Worm (Caenorhabditis elegans) whole organism, young adult: ENCODE measurements around the gene attf-5.

Experiments used
- B0035.1 ChIP-seq: sonication (generic microtip); optimal IDR thresholded peaks from 2 replicates; lab custom pipeline; 2016; ENCODE audit warnings: missing genetic modification characterization, mild to moderate bottlenecking, missing compliant biosample characterization, missing genotype, missing genetic modification reagents
- B0261.1 ChIP-seq: sonication (generic microtip); optimal IDR thresholded peaks from 2 replicates; lab custom pipeline; 2016; ENCODE audit warnings: mild to moderate bottlenecking, missing genetic modification characterization, moderate library complexity, missing compliant biosample characterization
- C06A6.2 ChIP-seq: fragments of 200-800 bp; sonication (Bioruptor generic); conservative IDR thresholded peaks from 2 replicates; pipeline ENCODE4 v1.3.6; 2022; ENCODE audit warnings: missing genetic modification characterization, missing compliant biosample characterization
- C17E4.6 ChIP-seq: fragments of 200-800 bp; sonication (Bioruptor generic); IDR thresholded peaks from 2 replicates; pipeline ENCODE4 v1.3.6; 2022; ENCODE audit warnings: missing genetic modification reagents, missing genetic modification characterization, missing compliant biosample characterization
- F22D6.2 ChIP-seq: sonication (generic microtip); optimal IDR thresholded peaks from 2 replicates; lab custom pipeline; 2016; ENCODE audit warnings: mild to moderate bottlenecking, missing genetic modification characterization, missing compliant biosample characterization
- F33H1.4 ChIP-seq: fragments of 200-800 bp; sonication (Bioruptor generic); IDR thresholded peaks from 2 replicates; pipeline ENCODE4 v1.3.6; 2022; ENCODE audit warnings: missing genetic modification reagents, missing genetic modification characterization, missing compliant biosample characterization
- F39B2.1 ChIP-seq: fragments of 200-800 bp; sonication (Bioruptor generic); IDR thresholded peaks from 2 replicates; pipeline ENCODE4 v1.3.6; 2022; ENCODE audit warnings: missing genetic modification reagents, missing genetic modification characterization, missing compliant biosample characterization
- K11D2.4 ChIP-seq: fragments of 200-800 bp; sonication (Bioruptor generic); IDR thresholded peaks from 2 replicates; pipeline ENCODE4 v1.3.6; 2022; ENCODE audit warnings: missing genetic modification reagents, missing genetic modification characterization, missing compliant biosample characterization
- K12H6.12 ChIP-seq: fragments of 200-800 bp; sonication (Bioruptor generic); optimal IDR thresholded peaks from 2 replicates; lab custom pipeline; 2018; ENCODE audit warnings: mild to moderate bottlenecking, missing genetic modification characterization, missing compliant biosample characterization
- Y53F4B.3 ChIP-seq: fragments of 200-800 bp; sonication (Bioruptor generic); IDR thresholded peaks from 2 replicates; pipeline ENCODE4 v1.3.6; 2022; ENCODE audit warnings: missing genetic modification reagents, missing genetic modification characterization, missing compliant biosample characterization
- Y95B8A.8 ChIP-seq: fragments of 200-800 bp; sonication (Bioruptor generic); IDR thresholded peaks from 2 replicates; pipeline ENCODE4 v1.3.6; 2022; ENCODE audit warnings: missing genetic modification reagents, missing genetic modification characterization, missing compliant biosample characterization
- akir-1 ChIP-seq: fragments of 200-800 bp; sonication (Bioruptor generic); optimal IDR thresholded peaks from 2 replicates; lab custom pipeline; 2018; ENCODE audit warnings: mild to moderate bottlenecking, missing genetic modification characterization, moderate library complexity, missing compliant biosample characterization
- ama-1 ChIP-seq, 3 experiments: fragments of 150-350 bp in 1 of 3; sonication (generic microtip) in 2 of 3; optimal IDR thresholded peaks; 2 replicates each; lab custom pipeline; 2014 to 2018; ENCODE audit warnings: missing biosample characterization in 2 of 3, missing genetic modification characterization in 2 of 3, missing genetic modification reagents in 2 of 3
- aptf-2 ChIP-seq: fragments of 200-800 bp; sonication (Bioruptor generic); conservative IDR thresholded peaks from 2 replicates; pipeline ENCODE4 v1.3.6; 2022; ENCODE audit warnings: missing genetic modification reagents, missing genetic modification characterization, missing compliant biosample characterization
- athp-1 ChIP-seq: sonication (generic microtip); optimal IDR thresholded peaks from 2 replicates; lab custom pipeline; 2017; ENCODE audit warnings: mild to moderate bottlenecking, missing genetic modification characterization, missing compliant biosample characterization
- attf-3 ChIP-seq: fragments of 200-800 bp; sonication (Bioruptor generic); conservative IDR thresholded peaks from 2 replicates; pipeline ENCODE4 v1.3.6; 2022; ENCODE audit warnings: missing genetic modification reagents, missing genetic modification characterization, missing compliant biosample characterization
- attf-5 ChIP-seq: fragments of 200-800 bp; sonication (Bioruptor generic); optimal IDR thresholded peaks from 2 replicates; lab custom pipeline; 2018; ENCODE audit warnings: mild to moderate bottlenecking, missing genetic modification characterization, missing compliant biosample characterization
- cebp-1 ChIP-seq, 2 experiments: fragments of 200-800 bp in 1 of 2; sonication (Bioruptor generic) in 1 of 2; sonication (generic microtip) in 1 of 2; IDR thresholded peaks in 1 of 2; optimal IDR thresholded peaks in 1 of 2; 2 replicates each; pipeline versions ENCODE4 v1.3.6 to Lab custom; 2017 to 2022; ENCODE audit warnings: missing compliant biosample characterization in 2 of 2, missing genetic modification characterization in 2 of 2, mild to moderate bottlenecking in 1 of 2, missing genetic modification reagents in 1 of 2, moderate library complexity in 1 of 2
- ceh-27 ChIP-seq: fragments of 200-800 bp; sonication (Bioruptor generic); optimal IDR thresholded peaks from 2 replicates; lab custom pipeline; 2018; ENCODE audit warnings: mild to moderate bottlenecking, missing genetic modification characterization, moderate library complexity, missing compliant biosample characterization
- ceh-91 ChIP-seq: fragments of 200-800 bp; sonication (Bioruptor generic); IDR thresholded peaks from 2 replicates; pipeline ENCODE4 v1.3.6; 2022; ENCODE audit warnings: missing genetic modification reagents, missing genetic modification characterization, missing compliant biosample characterization
- dox-1 ChIP-seq: fragments of 200-800 bp; sonication (Bioruptor generic); IDR thresholded peaks from 2 replicates; pipeline ENCODE4 v1.3.6; 2022; ENCODE audit warnings: missing genetic modification reagents, missing genetic modification characterization, missing compliant biosample characterization
- egl-44 ChIP-seq: fragments of 200-800 bp; sonication (Bioruptor generic); IDR thresholded peaks from 2 replicates; pipeline ENCODE4 v1.3.6; 2022; ENCODE audit warnings: missing genetic modification reagents, missing genetic modification characterization, missing compliant biosample characterization
- egrh-3 ChIP-seq: fragments of 200-800 bp; sonication (Bioruptor generic); IDR thresholded peaks from 2 replicates; pipeline ENCODE4 v1.3.6; 2022; ENCODE audit warnings: missing genetic modification reagents, missing genetic modification characterization, missing compliant biosample characterization
- ekl-4 ChIP-seq: fragments of 200-800 bp; sonication (Bioruptor generic); IDR thresholded peaks from 2 replicates; pipeline ENCODE4 v1.3.6; 2022; ENCODE audit warnings: missing genetic modification reagents, missing genetic modification characterization, missing compliant biosample characterization
- ets-4 ChIP-seq: fragments of 200-800 bp; sonication (Bioruptor generic); optimal IDR thresholded peaks from 2 replicates; lab custom pipeline; 2018; ENCODE audit warnings: mild to moderate bottlenecking, missing genetic modification characterization, missing compliant biosample characterization
- gei-17 ChIP-seq: fragments of 200-800 bp; sonication (Bioruptor generic); optimal IDR thresholded peaks from 2 replicates; lab custom pipeline; 2018; ENCODE audit warnings: mild to moderate bottlenecking, missing genetic modification characterization, missing compliant biosample characterization
- hmg-1.2 ChIP-seq: fragments of 200-800 bp; sonication (Bioruptor generic); IDR thresholded peaks from 2 replicates; pipeline ENCODE4 v1.3.6; 2022; ENCODE audit warnings: missing genetic modification reagents, missing genetic modification characterization, missing compliant biosample characterization
- lin-26 ChIP-seq: fragments of 200-800 bp; sonication (Bioruptor generic); IDR thresholded peaks from 2 replicates; pipeline ENCODE4 v1.3.6; 2022; ENCODE audit warnings: missing genetic modification reagents, missing genetic modification characterization, missing compliant biosample characterization
- lin-35 ChIP-seq, 3 experiments: fragments of 150-350 bp in 2 of 3; sonication (generic microtip) in 1 of 3; optimal IDR thresholded peaks; 2 replicates each; lab custom pipeline; 2014 to 2018; ENCODE audit warnings: missing biosample characterization in 3 of 3, missing genetic modification characterization in 3 of 3, missing genetic modification reagents in 3 of 3
- lir-1 ChIP-seq: fragments of 200-800 bp; sonication (Bioruptor generic); conservative IDR thresholded peaks from 2 replicates; pipeline ENCODE4 v1.3.6; 2022; ENCODE audit warnings: missing genetic modification reagents, missing genetic modification characterization, missing compliant biosample characterization
- madf-6 ChIP-seq: fragments of 200-800 bp; sonication (Bioruptor generic); IDR thresholded peaks from 2 replicates; pipeline ENCODE4 v1.3.6; 2022; ENCODE audit warnings: missing genetic modification reagents, missing genetic modification characterization, missing compliant biosample characterization
- mcd-1 ChIP-seq: fragments of 200-800 bp; sonication (Bioruptor generic); IDR thresholded peaks from 2 replicates; pipeline ENCODE4 v1.3.6; 2022; ENCODE audit warnings: missing genetic modification reagents, missing genetic modification characterization, missing compliant biosample characterization
- nfya-2 ChIP-seq: fragments of 200-800 bp; sonication (Bioruptor generic); IDR thresholded peaks from 2 replicates; pipeline ENCODE4 v1.3.6; 2022; ENCODE audit warnings: missing genetic modification reagents, missing genetic modification characterization, missing compliant biosample characterization
- nfyb-1 ChIP-seq: fragments of 200-800 bp; sonication (Bioruptor generic); IDR thresholded peaks from 2 replicates; pipeline ENCODE4 v1.3.6; 2022; ENCODE audit warnings: missing genetic modification reagents, missing genetic modification characterization, missing compliant biosample characterization
- nhr-80 ChIP-seq: sonication (generic microtip); optimal IDR thresholded peaks from 2 replicates; lab custom pipeline; 2016; ENCODE audit warnings: missing genetic modification characterization, missing compliant biosample characterization
- rcor-1 ChIP-seq: fragments of 200-800 bp; sonication (Bioruptor generic); IDR thresholded peaks from 2 replicates; pipeline ENCODE4 v1.3.6; 2022; ENCODE audit warnings: missing genetic modification reagents, missing genetic modification characterization, missing compliant biosample characterization
- snpc-1.3 ChIP-seq: sonication (generic microtip); optimal IDR thresholded peaks from 2 replicates; lab custom pipeline; 2017; ENCODE audit warnings: missing genetic modification characterization, mild to moderate bottlenecking, missing compliant biosample characterization, antibody characterized with exemption, moderate library complexity, missing genotype, missing genetic modification reagents; ENCODE audit not compliant: insufficient read depth
- snpc-3.4 ChIP-seq: sonication (generic microtip); optimal IDR thresholded peaks from 2 replicates; lab custom pipeline; 2017; ENCODE audit warnings: missing genetic modification characterization, mild to moderate bottlenecking, missing compliant biosample characterization, antibody characterized with exemption, moderate library complexity, missing genotype, missing genetic modification reagents
- tbp1 ChIP-seq: fragments of 200-800 bp; sonication (Bioruptor generic); optimal IDR thresholded peaks from 2 replicates; lab custom pipeline; 2018; ENCODE audit warnings: mild to moderate bottlenecking, missing genetic modification characterization, missing compliant biosample characterization
- unc-130 ChIP-seq: sonication (generic microtip); optimal IDR thresholded peaks from 2 replicates; lab custom pipeline; 2016; ENCODE audit warnings: missing genetic modification reagents, missing genetic modification characterization, missing compliant biosample characterization
- ztf-18 ChIP-seq: sonication (generic microtip); optimal IDR thresholded peaks from 2 replicates; lab custom pipeline; 2016; ENCODE audit warnings: missing genotype, mild to moderate bottlenecking, missing genetic modification characterization, missing compliant biosample characterization
- ztf-25 ChIP-seq: fragments of 200-800 bp; sonication (Bioruptor generic); IDR thresholded peaks from 2 replicates; pipeline ENCODE4 v1.3.6; 2022; ENCODE audit warnings: missing genetic modification reagents, missing genetic modification characterization, missing compliant biosample characterization
- ztf-28 ChIP-seq: fragments of 200-800 bp; sonication (Bioruptor generic); IDR thresholded peaks from 2 replicates; pipeline ENCODE4 v1.3.6; 2022; ENCODE audit warnings: missing genetic modification reagents, missing genetic modification characterization, missing compliant biosample characterization
- ztf-3 ChIP-seq: fragments of 200-800 bp; sonication (Bioruptor generic); optimal IDR thresholded peaks from 2 replicates; lab custom pipeline; 2018; ENCODE audit warnings: mild to moderate bottlenecking, missing genetic modification characterization, missing compliant biosample characterization

attf-5 gene

ce11 chrX:787992-788391 lies at the start of gene attf-5:
Gene attf-5 (plus strand): TSS chrX:788353.
- TF ChIP-seq K11D2.4 (GFP tag; lab: Robert Waterston, UW) (no peak), attf-3 (GFP tag; lab: Robert Waterston, UW) (no peak), hmg-1.2 (GFP tag; lab: Robert Waterston, UW) (peak; percentile 88)

DNA sequence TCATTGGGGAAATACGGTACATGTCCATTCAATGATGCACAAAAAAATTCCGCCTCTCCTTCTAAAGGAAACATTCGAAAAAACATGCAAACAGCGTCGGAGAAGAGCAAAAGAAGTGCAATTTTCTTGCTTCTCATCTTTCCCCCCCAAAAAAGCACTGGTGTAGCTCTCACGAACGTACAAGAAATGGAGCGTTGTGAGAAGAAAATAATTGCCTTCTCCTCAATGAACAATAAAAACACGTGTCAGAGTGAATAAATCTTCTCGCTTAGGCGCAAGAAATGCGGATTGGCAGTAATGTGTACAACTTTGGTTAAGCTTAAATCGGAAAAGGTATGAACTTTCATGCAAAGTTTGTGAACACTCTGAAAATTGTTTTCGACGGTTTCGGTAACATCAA lies 39.8 kb upstream of the attf-5 start:
- TF ChIP-seq unc-130 (GFP tag; lab: Kevin White, UChicago) (no peak), ets-4 (GFP tag; lab: Kevin White, UChicago) (no peak), Y95B8A.8 (GFP tag; lab: Robert Waterston, UW) (no peak), athp-1 (tag; lab: Kevin White, UChicago) (no peak), mcd-1 (GFP tag; lab: Robert Waterston, UW) (no peak), C17E4.6 (no peak), F22D6.2 (tag; lab: Kevin White, UChicago) (no peak), gei-17 (GFP tag; lab: Kevin White, UChicago) (no peak), snpc-3.4 (tag; lab: Kevin White, UChicago) (no peak), cebp-1 (GFP tag; IDR thresholded peaks at IDR 0.05; lab: Robert Waterston, UW) (no peak), cebp-1 (tag; optimal IDR thresholded peaks at IDR 0.05; lab: Kevin White, UChicago) (no peak), F33H1.4 (GFP tag; lab: Robert Waterston, UW) (no peak), K12H6.12 (no peak), ztf-3 (GFP tag; lab: Kevin White, UChicago) (no peak), Y53F4B.3 (GFP tag; lab: Robert Waterston, UW) (no peak), C06A6.2 (GFP tag; lab: Robert Waterston, UW) (no peak), ztf-18 (tag; lab: Kevin White, UChicago) (no peak), ekl-4 (no peak), ama-1 (optimal IDR thresholded peaks at IDR 0.05; lab: Kevin White, UChicago) (no peak), ama-1 (GFP tag; optimal IDR thresholded peaks at IDR 0.05; lab: Kevin White, UChicago) (no peak), tbp1 (GFP tag; lab: Kevin White, UChicago) (no peak), dox-1 (no peak)

DNA sequence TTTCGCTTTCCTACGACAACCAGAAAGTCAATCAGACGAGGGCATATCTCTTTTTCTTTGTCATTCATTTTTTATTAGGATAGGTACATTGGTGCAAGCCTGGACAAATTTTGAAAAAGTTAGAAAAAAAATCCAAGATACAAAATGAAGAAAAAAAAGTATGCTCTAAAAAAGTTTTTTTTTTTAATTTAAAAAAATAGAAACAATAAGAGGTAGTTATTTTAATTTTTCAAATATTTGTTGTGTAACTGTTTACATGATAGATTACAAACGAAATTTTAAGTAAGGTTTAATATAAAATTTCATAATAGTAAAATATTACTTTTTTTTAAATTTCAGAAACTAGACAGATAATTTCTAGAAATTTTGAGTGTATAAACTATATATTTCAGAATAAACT lies 28.5 kb upstream of the attf-5 start, which contains the start of gene aex-3:
Gene aex-3 (minus strand): TSS at position 101 of the 400 bp plus-strand sequence.
- no peak for TF ChIP-seq lin-35 (GFP tag; optimal IDR thresholded peaks at IDR 0.05; lab: Kevin White, UChicago)
- TF ChIP-seq rcor-1 (GFP tag; lab: Robert Waterston, UW), result no peak
- no peak for TF ChIP-seq madf-6 (GFP tag; lab: Robert Waterston, UW)
- no peak for TF ChIP-seq ztf-25
- no peak for TF ChIP-seq ceh-91 (GFP tag; lab: Robert Waterston, UW)
- TF ChIP-seq K11D2.4 (GFP tag; lab: Robert Waterston, UW), result no peak
- TF ChIP-seq, all 124 proteins: peak for 0

ce11 chrX:760579-760978 lies 27.6 kb upstream of the attf-5 start:
- TF ChIP-seq attf-5 (peak; percentile 8), nhr-80 (no peak), K12H6.12 (no peak), snpc-3.4 (tag; lab: Kevin White, UChicago) (no peak), nfyb-1 (no peak), B0035.1 (tag; lab: Kevin White, UChicago) (no peak), F39B2.1 (GFP tag; lab: Robert Waterston, UW) (no peak), lir-1 (GFP tag; lab: Robert Waterston, UW) (no peak), lin-26 (GFP tag; lab: Robert Waterston, UW) (no peak), snpc-1.3 (no peak), aptf-2 (no peak), ztf-28 (no peak), akir-1 (GFP tag; lab: Kevin White, UChicago) (no peak), ceh-27 (peak; percentile 30), B0261.1 (tag; lab: Kevin White, UChicago) (no peak), egl-44 (GFP tag; lab: Robert Waterston, UW) (no peak), egrh-3 (GFP tag; lab: Robert Waterston, UW) (peak; percentile 26; the same call in 1 of the 2 replicates), nfya-2 (GFP tag; lab: Robert Waterston, UW) (no peak), mcd-1 (GFP tag; lab: Robert Waterston, UW) (peak; percentile 40)
